Worm (Caenorhabditis elegans) whole organism, L2 larva: Measurements from ENCODE around the gene Y50D4A.5.
A peak's percentile ranks its signal among the peaks of the same experiment; 100 is the strongest.

ENCODE experiments used
- C34F6.9 ChIP-seq: fragments of 150-350 bp; optimal IDR thresholded peaks from 2 replicates; lab custom pipeline; 2014; ENCODE audit warnings: missing biosample characterization, missing genetic modification characterization
- F13H6.1 ChIP-seq: sonication (generic microtip); optimal IDR thresholded peaks from 2 replicates; lab custom pipeline; 2016; ENCODE audit warnings: missing genetic modification characterization, missing compliant biosample characterization
- Y55F3AM.14 ChIP-seq: fragments of 200-800 bp; sonication (Bioruptor generic); optimal IDR thresholded peaks from 2 replicates; lab custom pipeline; 2018; ENCODE audit warnings: mild to moderate bottlenecking, missing genetic modification characterization, missing compliant biosample characterization
- ZK546.5 ChIP-seq: sonication (generic microtip); optimal IDR thresholded peaks from 2 replicates; lab custom pipeline; 2017; ENCODE audit warnings: missing biosample characterization, missing genetic modification characterization
- aly-2 ChIP-seq: fragments of 150-350 bp; optimal IDR thresholded peaks from 2 replicates; lab custom pipeline; 2014; ENCODE audit warnings: missing biosample characterization, missing genetic modification characterization
- ama-1 ChIP-seq: fragments of 150-350 bp; optimal IDR thresholded peaks from 2 replicates; lab custom pipeline; 2018; ENCODE audit warnings: inconsistent platforms
- blmp-1 ChIP-seq: sonication (generic microtip); optimal IDR thresholded peaks from 2 replicates; lab custom pipeline; 2017; ENCODE audit warnings: missing genetic modification characterization, mild to moderate bottlenecking, missing compliant biosample characterization, antibody characterized with exemption, moderate library complexity; ENCODE audit not compliant: insufficient read depth
- ceh-16 ChIP-seq: fragments of 150-350 bp; optimal IDR thresholded peaks from 2 replicates; lab custom pipeline; 2014; ENCODE audit warnings: missing biosample characterization, missing genetic modification characterization
- crh-2 ChIP-seq: sonication (generic microtip); optimal IDR thresholded peaks from 2 replicates; lab custom pipeline; 2017; ENCODE audit warnings: missing biosample characterization, missing genetic modification characterization
- elt-1 ChIP-seq: fragments of 150-350 bp; optimal IDR thresholded peaks from 2 replicates; lab custom pipeline; 2014; ENCODE audit warnings: missing biosample characterization, missing genetic modification characterization
- elt-3 ChIP-seq: sonication (generic microtip); optimal IDR thresholded peaks from 2 replicates; lab custom pipeline; 2017; ENCODE audit warnings: missing biosample characterization, missing genetic modification characterization
- fos-1 ChIP-seq: fragments of 150-350 bp; optimal IDR thresholded peaks from 2 replicates; lab custom pipeline; 2014; ENCODE audit warnings: missing biosample characterization, missing genetic modification characterization
- gmeb-1 ChIP-seq: fragments of 150-350 bp; optimal IDR thresholded peaks from 2 replicates; lab custom pipeline; 2014; ENCODE audit warnings: missing biosample characterization, missing genetic modification characterization
- lsy-2 ChIP-seq, 2 experiments: fragments of 150-350 bp in 1 of 2; sonication (generic microtip) in 1 of 2; optimal IDR thresholded peaks; 2 replicates each; lab custom pipeline; 2014 to 2017; ENCODE audit warnings: missing biosample characterization in 2 of 2, missing genetic modification characterization in 2 of 2
- mdl-1 ChIP-seq, 2 experiments: fragments of 150-350 bp in 1 of 2; sonication (generic microtip) in 1 of 2; optimal IDR thresholded peaks; 2 replicates each; lab custom pipeline; 2017; ENCODE audit warnings: missing biosample characterization in 2 of 2, missing genetic modification characterization in 2 of 2
- nhr-10 ChIP-seq: sonication (generic microtip); optimal IDR thresholded peaks from 2 replicates; lab custom pipeline; 2017; ENCODE audit warnings: missing biosample characterization, missing genetic modification characterization
- nhr-11 ChIP-seq: fragments of 150-350 bp; optimal IDR thresholded peaks from 2 replicates; lab custom pipeline; 2014; ENCODE audit warnings: missing biosample characterization, missing genetic modification characterization
- nhr-12 ChIP-seq: fragments of 150-350 bp; optimal IDR thresholded peaks from 2 replicates; lab custom pipeline; 2014; ENCODE audit warnings: missing biosample characterization, missing genetic modification characterization
- nhr-129 ChIP-seq: fragments of 150-350 bp; optimal IDR thresholded peaks from 2 replicates; lab custom pipeline; 2014; ENCODE audit warnings: missing biosample characterization, missing genetic modification characterization
- nhr-23 ChIP-seq: fragments of 150-350 bp; optimal IDR thresholded peaks from 2 replicates; lab custom pipeline; 2014; ENCODE audit warnings: missing biosample characterization, missing genetic modification reagents, missing genetic modification characterization
- nhr-237 ChIP-seq: fragments of 150-350 bp; optimal IDR thresholded peaks from 2 replicates; lab custom pipeline; 2014; ENCODE audit warnings: missing biosample characterization, missing genetic modification characterization
- nhr-25 ChIP-seq: fragments of 150-350 bp; sonication (generic microtip); optimal IDR thresholded peaks from 3 replicates; lab custom pipeline; 2014; ENCODE audit warnings: missing biosample characterization, missing genetic modification characterization
- nhr-77 ChIP-seq: fragments of 150-350 bp; optimal IDR thresholded peaks from 2 replicates; lab custom pipeline; 2014; ENCODE audit warnings: missing biosample characterization, missing genetic modification characterization
- sma-3 ChIP-seq: sonication (generic microtip); optimal IDR thresholded peaks from 2 replicates; lab custom pipeline; 2016; ENCODE audit warnings: missing genetic modification reagents, missing genetic modification characterization, missing compliant biosample characterization
- sma-9 ChIP-seq, 2 experiments: fragments of 150-350 bp in 1 of 2; sonication (generic microtip) in 1 of 2; optimal IDR thresholded peaks; 2 replicates each; lab custom pipeline; 2014 to 2016; ENCODE audit warnings: missing genetic modification characterization in 2 of 2, mild to moderate bottlenecking in 1 of 2, missing biosample characterization in 1 of 2, missing compliant biosample characterization in 1 of 2, missing genetic modification reagents in 1 of 2, moderate library complexity in 1 of 2
- unc-39 ChIP-seq: fragments of 150-350 bp; optimal IDR thresholded peaks from 2 replicates; lab custom pipeline; 2014; ENCODE audit warnings: missing biosample characterization, missing genetic modification characterization
- unc-62 ChIP-seq: fragments of 150-350 bp; optimal IDR thresholded peaks from 2 replicates; lab custom pipeline; 2014; ENCODE audit warnings: missing biosample characterization, missing genetic modification reagents, missing genetic modification characterization
- ztf-1 ChIP-seq: fragments of 200-800 bp; sonication (Bioruptor generic); conservative IDR thresholded peaks from 2 replicates; pipeline ENCODE4 v1.3.6; 2022; ENCODE audit warnings: missing genetic modification characterization, missing compliant biosample characterization
- ztf-11 ChIP-seq: sonication (generic microtip); optimal IDR thresholded peaks from 2 replicates; lab custom pipeline; 2017; ENCODE audit warnings: missing biosample characterization, missing genetic modification characterization
- ztf-4 ChIP-seq: fragments of 150-350 bp; optimal IDR thresholded peaks from 2 replicates; lab custom pipeline; 2014; ENCODE audit warnings: missing biosample characterization, missing genetic modification characterization

The Y50D4A.5 gene

ce11 chrV:1242432-1242831 lies 35.3 kb downstream of the Y50D4A.5 start:
- TF ChIP-seq lsy-2 (tag; optimal IDR thresholded peaks at IDR 0.05; lab: Kevin White, UChicago) (no peak), unc-39 (tag; lab: Kevin White, UChicago) (no peak), nhr-23 (tag; lab: Kevin White, UChicago) (no peak), ceh-16 (no peak), sma-9 (GFP tag; optimal IDR thresholded peaks at IDR 0.05; lab: Kevin White, UChicago) (no peak), sma-9 (tag; optimal IDR thresholded peaks at IDR 0.05; lab: Kevin White, UChicago) (no peak), elt-3 (no peak), F13H6.1 (tag; lab: Kevin White, UChicago) (no peak), blmp-1 (tag; lab: Kevin White, UChicago) (no peak), ztf-4 (tag; lab: Kevin White, UChicago) (no peak), ZK546.5 (tag; lab: Kevin White, UChicago) (no peak), mdl-1 (tag; optimal IDR thresholded peaks at IDR 0.05; lab: Kevin White, UChicago) (no peak), nhr-10 (tag; lab: Kevin White, UChicago) (no peak), Y55F3AM.14 (no peak), nhr-77 (no peak), gmeb-1 (tag; lab: Kevin White, UChicago) (no peak)

- TF ChIP-seq nhr-129 (tag; lab: Kevin White, UChicago) (peak; percentile 35), crh-2 (no peak), sma-9 (GFP tag; optimal IDR thresholded peaks at IDR 0.05; lab: Kevin White, UChicago) (peak; percentile 12), sma-9 (tag; optimal IDR thresholded peaks at IDR 0.05; lab: Kevin White, UChicago) (no peak)
These were observed 35.9 kb downstream of the Y50D4A.5 start for ce11 chrV:1243011-1243410.

ce11 chrV:1244021-1244708 lies 37.1 kb downstream of the Y50D4A.5 start:
- TF ChIP-seq nhr-11 (tag; lab: Kevin White, UChicago): no peak
- TF ChIP-seq elt-1 (tag; lab: Kevin White, UChicago): no peak
- TF ChIP-seq sma-9 (GFP tag; optimal IDR thresholded peaks at IDR 0.05; lab: Kevin White, UChicago): no peak
- TF ChIP-seq sma-9 (tag; optimal IDR thresholded peaks at IDR 0.05; lab: Kevin White, UChicago): no peak
- no peak for TF ChIP-seq nhr-12 (tag; lab: Kevin White, UChicago)
- no peak for TF ChIP-seq unc-39 (tag; lab: Kevin White, UChicago)
- no peak for TF ChIP-seq ztf-1 (GFP tag; lab: Robert Waterston, UW)
- no peak for TF ChIP-seq ztf-11 (tag; lab: Kevin White, UChicago)
- no peak for TF ChIP-seq C34F6.9 (tag; lab: Kevin White, UChicago)
- TF ChIP-seq fos-1 (tag; lab: Kevin White, UChicago): no peak
- TF ChIP-seq sma-3: no peak
- TF ChIP-seq nhr-25 (tag; lab: Kevin White, UChicago): no peak
- TF ChIP-seq lsy-2 (tag; optimal IDR thresholded peaks at IDR 0.05; lab: Kevin White, UChicago): no peak
- TF ChIP-seq aly-2 (tag; lab: Kevin White, UChicago): no peak
- TF ChIP-seq, all 48 proteins: peak for 0

- TF ChIP-seq nhr-12 (tag; lab: Kevin White, UChicago) (no peak), nhr-11 (tag; lab: Kevin White, UChicago) (no peak), crh-2 (no peak), ztf-11 (tag; lab: Kevin White, UChicago) (no peak), fos-1 (tag; lab: Kevin White, UChicago) (no peak), mdl-1 (tag; optimal IDR thresholded peaks at IDR 0.05; lab: Kevin White, UChicago) (no peak), gmeb-1 (tag; lab: Kevin White, UChicago) (no peak), unc-39 (tag; lab: Kevin White, UChicago) (no peak), nhr-25 (tag; lab: Kevin White, UChicago) (no peak), unc-62 (GFP tag; lab: Kevin White, UChicago) (no peak), ama-1 (no peak), elt-1 (tag; lab: Kevin White, UChicago) (no peak), ztf-1 (GFP tag; lab: Robert Waterston, UW) (no peak), nhr-237 (tag; lab: Kevin White, UChicago) (no peak)
These were observed 45.7 kb downstream of the Y50D4A.5 start for ce11 chrV:1252794-1253193.
